Worm (Caenorhabditis elegans) whole organism, young adult: Measurements from ENCODE around the gene Y46H3A.5.

Experiments
- B0019.2 ChIP-seq: fragments of 200-800 bp; sonication (Bioruptor generic); conservative IDR thresholded peaks from 2 replicates; pipeline ENCODE4 v1.3.6; 2022; ENCODE audit warnings: missing genetic modification reagents, missing genetic modification characterization, missing compliant biosample characterization
- B0336.3 ChIP-seq: fragments of 200-800 bp; sonication (Bioruptor generic); IDR thresholded peaks from 2 replicates; pipeline ENCODE4 v1.3.6; 2022; ENCODE audit warnings: missing genetic modification characterization, missing compliant biosample characterization
- F55B11.4 ChIP-seq: sonication (generic microtip); optimal IDR thresholded peaks from 2 replicates; lab custom pipeline; 2016; ENCODE audit warnings: missing compliant biosample characterization, missing genetic modification characterization, borderline replicate concordance; ENCODE audit not compliant: insufficient read depth
- F57C9.4 ChIP-seq: sonication (generic microtip); optimal IDR thresholded peaks from 2 replicates; lab custom pipeline; 2017; ENCODE audit warnings: mild to moderate bottlenecking, missing genetic modification characterization, missing compliant biosample characterization
- Y67H2A.10 ChIP-seq: fragments of 200-800 bp; sonication (Bioruptor generic); conservative IDR thresholded peaks from 2 replicates; pipeline ENCODE4 v1.3.6; 2022; ENCODE audit warnings: missing genetic modification reagents, missing genetic modification characterization, missing compliant biosample characterization
- ZK185.1 ChIP-seq: sonication (generic microtip); optimal IDR thresholded peaks from 2 replicates; lab custom pipeline; 2016; ENCODE audit warnings: mild to moderate bottlenecking, missing genetic modification characterization, missing compliant biosample characterization; ENCODE audit not compliant: poor library complexity, severe bottlenecking
- ama-1 ChIP-seq, 3 experiments: fragments of 150-350 bp in 1 of 3; sonication (generic microtip) in 2 of 3; optimal IDR thresholded peaks; 2 replicates each; lab custom pipeline; 2014 to 2018; ENCODE audit warnings: missing biosample characterization in 2 of 3, missing genetic modification characterization in 2 of 3, missing genetic modification reagents in 2 of 3
- atf-7 ChIP-seq: sonication (generic microtip); optimal IDR thresholded peaks from 2 replicates; lab custom pipeline; 2017; ENCODE audit warnings: mild to moderate bottlenecking, missing genetic modification characterization, missing compliant biosample characterization
- athp-1 ChIP-seq: sonication (generic microtip); optimal IDR thresholded peaks from 2 replicates; lab custom pipeline; 2017; ENCODE audit warnings: mild to moderate bottlenecking, missing genetic modification characterization, missing compliant biosample characterization
- attf-3 ChIP-seq: fragments of 200-800 bp; sonication (Bioruptor generic); conservative IDR thresholded peaks from 2 replicates; pipeline ENCODE4 v1.3.6; 2022; ENCODE audit warnings: missing genetic modification reagents, missing genetic modification characterization, missing compliant biosample characterization
- bed-1 ChIP-seq: fragments of 200-800 bp; sonication (Bioruptor generic); IDR thresholded peaks from 2 replicates; pipeline ENCODE4 v1.3.6; 2022; ENCODE audit warnings: missing genetic modification reagents, missing genetic modification characterization, missing compliant biosample characterization
- egrh-3 ChIP-seq: fragments of 200-800 bp; sonication (Bioruptor generic); IDR thresholded peaks from 2 replicates; pipeline ENCODE4 v1.3.6; 2022; ENCODE audit warnings: missing genetic modification reagents, missing genetic modification characterization, missing compliant biosample characterization
- ets-4 ChIP-seq: fragments of 200-800 bp; sonication (Bioruptor generic); optimal IDR thresholded peaks from 2 replicates; lab custom pipeline; 2018; ENCODE audit warnings: mild to moderate bottlenecking, missing genetic modification characterization, missing compliant biosample characterization
- hlh-12 ChIP-seq: sonication (generic microtip); optimal IDR thresholded peaks from 2 replicates; lab custom pipeline; 2016; ENCODE audit warnings: missing genetic modification characterization, missing compliant biosample characterization
- hmg-20 ChIP-seq: fragments of 200-800 bp; sonication (Bioruptor generic); IDR thresholded peaks from 2 replicates; pipeline ENCODE4 v1.3.6; 2022; ENCODE audit warnings: missing genetic modification reagents, missing genetic modification characterization, missing compliant biosample characterization
- hrde-1 ChIP-seq: sonication (generic microtip); optimal IDR thresholded peaks from 2 replicates; lab custom pipeline; 2016; ENCODE audit warnings: missing genetic modification characterization, mild to moderate bottlenecking, missing compliant biosample characterization, moderate library complexity, missing genotype, missing genetic modification reagents, borderline replicate concordance
- lag-1 ChIP-seq: fragments of 200-800 bp; sonication (Bioruptor generic); IDR thresholded peaks from 2 replicates; pipeline ENCODE4 v1.3.6; 2022; ENCODE audit warnings: missing genetic modification reagents, missing genetic modification characterization, missing compliant biosample characterization
- let-526 ChIP-seq: fragments of 200-800 bp; sonication (Bioruptor generic); IDR thresholded peaks from 2 replicates; pipeline ENCODE4 v1.3.6; 2022; ENCODE audit warnings: missing genetic modification reagents, missing genetic modification characterization, missing compliant biosample characterization
- let-607 ChIP-seq, 2 experiments: fragments of 200-800 bp in 1 of 2; sonication (Bioruptor generic) in 1 of 2; sonication (generic microtip) in 1 of 2; optimal IDR thresholded peaks; 2 replicates each; lab custom pipeline; 2016 to 2018; ENCODE audit warnings: mild to moderate bottlenecking in 2 of 2, missing compliant biosample characterization in 2 of 2, missing genetic modification characterization in 2 of 2, moderate library complexity in 2 of 2, missing genotype in 1 of 2
- lin-26 ChIP-seq: fragments of 200-800 bp; sonication (Bioruptor generic); IDR thresholded peaks from 2 replicates; pipeline ENCODE4 v1.3.6; 2022; ENCODE audit warnings: missing genetic modification reagents, missing genetic modification characterization, missing compliant biosample characterization
- lin-40 ChIP-seq: sonication (generic microtip); optimal IDR thresholded peaks from 2 replicates; lab custom pipeline; 2016; ENCODE audit warnings: missing genetic modification characterization, mild to moderate bottlenecking, missing compliant biosample characterization, missing genotype, missing genetic modification reagents
- lsl-1 ChIP-seq: fragments of 200-800 bp; sonication (Bioruptor generic); optimal IDR thresholded peaks from 2 replicates; lab custom pipeline; 2018; ENCODE audit warnings: mild to moderate bottlenecking, missing genetic modification characterization, moderate library complexity, missing compliant biosample characterization
- madf-10 ChIP-seq: sonication (generic microtip); optimal IDR thresholded peaks from 2 replicates; lab custom pipeline; 2016; ENCODE audit warnings: mild to moderate bottlenecking, missing genetic modification characterization, missing compliant biosample characterization
- mel-28 ChIP-seq: sonication (generic microtip); optimal IDR thresholded peaks from 2 replicates; lab custom pipeline; 2016; ENCODE audit warnings: borderline replicate concordance, mild to moderate bottlenecking, missing genetic modification characterization, missing compliant biosample characterization
- mes-4 ChIP-seq: sonication (generic microtip); optimal IDR thresholded peaks from 2 replicates; lab custom pipeline; 2016; ENCODE audit warnings: missing genotype, missing genetic modification characterization, missing compliant biosample characterization
- nhr-27 ChIP-seq: fragments of 200-800 bp; sonication (Bioruptor generic); optimal IDR thresholded peaks from 2 replicates; lab custom pipeline; 2018; ENCODE audit warnings: mild to moderate bottlenecking, missing genetic modification characterization, moderate library complexity, missing compliant biosample characterization
- nhr-80 ChIP-seq: sonication (generic microtip); optimal IDR thresholded peaks from 2 replicates; lab custom pipeline; 2016; ENCODE audit warnings: missing genetic modification characterization, missing compliant biosample characterization
- pha-4 ChIP-seq: fragments of 150-350 bp; sonication (generic microtip); optimal IDR thresholded peaks from 2 replicates; lab custom pipeline; 2014; ENCODE audit warnings: missing biosample characterization, missing genetic modification reagents, missing genetic modification characterization
- rec-8 ChIP-seq, 2 experiments: sonication (generic microtip); optimal IDR thresholded peaks; 2 replicates each; lab custom pipeline; 2016; ENCODE audit warnings: mild to moderate bottlenecking in 2 of 2, missing genetic modification characterization in 2 of 2, missing genetic modification reagents in 2 of 2, missing genotype in 2 of 2, missing biosample characterization in 1 of 2, missing compliant biosample characterization in 1 of 2, moderate library complexity in 1 of 2
- repo-1 ChIP-seq: sonication (generic microtip); optimal IDR thresholded peaks from 2 replicates; lab custom pipeline; 2017; ENCODE audit warnings: mild to moderate bottlenecking, missing genetic modification characterization, missing compliant biosample characterization
- sea-2 ChIP-seq: fragments of 200-800 bp; sonication (Bioruptor generic); IDR thresholded peaks from 2 replicates; pipeline ENCODE4 v1.3.6; 2022; ENCODE audit warnings: missing genetic modification characterization, missing compliant biosample characterization
- snpc-1.1 ChIP-seq: sonication (generic microtip); optimal IDR thresholded peaks from 2 replicates; lab custom pipeline; 2017; ENCODE audit warnings: missing genetic modification characterization, mild to moderate bottlenecking, missing compliant biosample characterization, antibody characterized with exemption, moderate library complexity, missing genotype, missing genetic modification reagents; ENCODE audit not compliant: insufficient read depth
- snpc-4 ChIP-seq, 5 experiments: fragments of 150-350 bp in 1 of 5; sonication (generic microtip) in 4 of 5; optimal IDR thresholded peaks; 2 replicates each; lab custom pipeline; 2014 to 2018; ENCODE audit warnings: missing genetic modification characterization in 5 of 5, missing biosample characterization in 3 of 5, antibody characterized with exemption in 2 of 5, mild to moderate bottlenecking in 2 of 5, missing compliant biosample characterization in 2 of 5, missing genotype in 2 of 5, moderate library complexity in 2 of 5, missing genetic modification reagents in 1 of 5
- ztf-18 ChIP-seq: sonication (generic microtip); optimal IDR thresholded peaks from 2 replicates; lab custom pipeline; 2016; ENCODE audit warnings: missing genotype, mild to moderate bottlenecking, missing genetic modification characterization, missing compliant biosample characterization
- ztf-26 ChIP-seq: sonication (generic microtip); optimal IDR thresholded peaks from 2 replicates; lab custom pipeline; 2017; ENCODE audit warnings: missing genetic modification characterization, missing compliant biosample characterization

The Y46H3A.5 gene

DNA sequence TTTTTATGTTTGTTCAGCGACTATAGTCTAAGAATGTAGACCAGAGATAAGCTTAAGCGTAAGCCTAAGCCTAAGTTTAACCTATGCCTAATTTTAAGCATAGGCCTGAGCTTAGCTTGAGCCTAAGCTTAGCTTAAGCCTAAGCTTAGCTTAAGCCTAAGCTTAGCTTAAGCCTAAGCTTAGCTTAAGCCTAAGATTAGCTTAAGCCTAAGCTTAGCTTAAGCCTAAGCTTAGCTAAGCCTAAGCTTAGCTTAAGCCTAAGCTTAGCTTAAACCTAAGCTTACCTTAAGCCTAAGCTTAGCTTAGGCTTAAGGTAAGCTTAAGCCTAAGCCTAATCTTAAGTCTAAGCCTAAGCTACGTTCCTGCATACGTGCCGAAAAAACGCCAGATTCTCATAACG, 33.9 kb upstream of the Y46H3A.5 start:
- TF ChIP-seq pha-4 (tag; lab: Kevin White, UChicago) (no peak), mes-4 (no peak), atf-7 (tag; lab: Kevin White, UChicago) (no peak), madf-10 (tag; lab: Kevin White, UChicago) (no peak), repo-1 (no peak), rec-8 (tag; optimal IDR thresholded peaks at IDR 0.05; lab: Kevin White, UChicago) (no peak), ets-4 (GFP tag; lab: Kevin White, UChicago) (no peak), lag-1 (GFP tag; lab: Robert Waterston, UW) (no peak), B0336.3 (GFP tag; lab: Robert Waterston, UW) (no peak)

DNA sequence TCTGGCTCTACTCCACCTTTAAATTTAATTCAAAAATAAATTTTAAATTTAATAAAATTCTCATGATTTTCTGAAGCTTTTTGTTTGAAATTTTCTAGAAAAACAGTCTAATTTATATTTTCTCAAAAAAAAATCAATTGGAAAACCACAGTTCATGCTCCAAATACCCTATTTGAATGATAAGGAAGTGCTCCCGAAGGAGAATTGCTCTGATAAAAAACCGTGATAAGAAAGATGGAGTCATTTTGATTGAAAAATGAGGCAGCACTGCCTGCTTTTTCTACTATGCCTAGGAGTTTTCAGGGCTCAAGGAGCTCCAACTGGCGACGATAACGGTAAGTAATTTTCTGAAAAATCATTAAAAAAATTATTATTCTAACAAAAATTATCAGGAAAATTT, 31.3 kb upstream of the Y46H3A.5 start, which contains the start of gene T10B5.7:
Gene T10B5.7, plus strand, starts transcription at position 225 of the 400 bp plus-strand sequence.
- TF ChIP-seq nhr-80 (peak; percentile 46), attf-3 (GFP tag; lab: Robert Waterston, UW) (no peak)

- TF ChIP-seq hlh-12 (tag; lab: Kevin White, UChicago) = no peak
- no peak for TF ChIP-seq ztf-26 (tag; lab: Kevin White, UChicago)
- TF ChIP-seq nhr-27 = no peak
- TF ChIP-seq let-607 (tag; optimal IDR thresholded peaks at IDR 0.05; lab: Kevin White, UChicago) = no peak
- TF ChIP-seq let-526 = no peak
- TF ChIP-seq B0336.3 (GFP tag; lab: Robert Waterston, UW) = no peak
- TF ChIP-seq lin-40 (tag; lab: Kevin White, UChicago) = no peak
- TF ChIP-seq Y67H2A.10 = no peak
- no peak for TF ChIP-seq snpc-1.1 (tag; lab: Kevin White, UChicago)
- TF ChIP-seq sea-2 (GFP tag; lab: Robert Waterston, UW) = no peak
- TF ChIP-seq lin-26 (GFP tag; lab: Robert Waterston, UW) = no peak
- TF ChIP-seq B0019.2 (GFP tag; lab: Robert Waterston, UW) = no peak
- no peak for TF ChIP-seq athp-1
- no peak for TF ChIP-seq F55B11.4 (tag; lab: Kevin White, UChicago)
- TF ChIP-seq F57C9.4 (tag; lab: Kevin White, UChicago) = no peak
Observed at ce11 chrV:1841744-1842143, 27.1 kb upstream of the Y46H3A.5 start, which contains the start of gene T10B5.8. TSS of gene T10B5.8 (plus strand) at chrV:1842044.

ce11 chrV:1829973-1830372, 15.3 kb upstream of the Y46H3A.5 start, which contains the start of gene Y32G9B.1:
TSS of gene Y32G9B.1 (minus strand) at chrV:1830073.
- TF ChIP-seq snpc-1.1 (tag; lab: Kevin White, UChicago) (no peak), hmg-20 (GFP tag; lab: Robert Waterston, UW) (no peak), rec-8 (tag; optimal IDR thresholded peaks at IDR 0.05; lab: Kevin White, UChicago) (no peak), bed-1 (GFP tag; lab: Robert Waterston, UW) (no peak), ama-1 (optimal IDR thresholded peaks at IDR 0.05; lab: Kevin White, UChicago) (no peak), ama-1 (GFP tag; optimal IDR thresholded peaks at IDR 0.05; lab: Kevin White, UChicago) (no peak), snpc-4 (GFP tag; optimal IDR thresholded peaks at IDR 0.05; lab: Kevin White, UChicago) (no peak), snpc-4 (tag; optimal IDR thresholded peaks at IDR 0.05; lab: Kevin White, UChicago) (no peak), egrh-3 (GFP tag; lab: Robert Waterston, UW) (no peak), ztf-18 (no peak), lsl-1 (GFP tag; lab: Kevin White, UChicago) (no peak), hrde-1 (tag; lab: Kevin White, UChicago) (no peak), mel-28 (no peak), ZK185.1 (tag; lab: Kevin White, UChicago) (no peak)
